Worm (Caenorhabditis elegans): ENCODE data around the gene ucr-2.2.

ce11 chrX:15168424-15168823 lies 5.3 kb upstream of the ucr-2.2 start, which contains the start of gene ocr-3:
- TF ChIP-seq ama-1 (optimal IDR thresholded peaks at IDR 0.05), result no peak
- TF ChIP-seq hmg-4 (GFP tag; optimal IDR thresholded peaks at IDR 0.05), result no peak
- no peak for TF ChIP-seq tbx-37 (GFP tag; conservative IDR thresholded peaks at IDR 0.05)
- no peak for TF ChIP-seq flt-1 (GFP tag; IDR thresholded peaks at IDR 0.05)
- no peak for TF ChIP-seq ceh-36 (tag; optimal IDR thresholded peaks at IDR 0.05)
- no peak for TF ChIP-seq scrt-1 (GFP tag; IDR thresholded peaks at IDR 0.05)
- no peak for TF ChIP-seq ceh-13 (GFP tag; optimal IDR thresholded peaks at IDR 0.05)
- TF ChIP-seq aly-1 (tag; optimal IDR thresholded peaks at IDR 0.05), result no peak
- no peak for TF ChIP-seq tbx-11 (GFP tag; IDR thresholded peaks at IDR 0.05)
- TF ChIP-seq pes-1 (GFP tag; IDR thresholded peaks at IDR 0.05), result no peak
- TF ChIP-seq hnd-1 (tag; optimal IDR thresholded peaks at IDR 0.05), result no peak
- no peak for TF ChIP-seq B0310.2 (tag; optimal IDR thresholded peaks at IDR 0.05)
- TF ChIP-seq ets-7 (tag; optimal IDR thresholded peaks at IDR 0.05), result no peak

All from whole organism, early embryonic.